Worm (Caenorhabditis elegans): ENCODE data around the gene gpa-2.

gpa-2 gene

DNA sequence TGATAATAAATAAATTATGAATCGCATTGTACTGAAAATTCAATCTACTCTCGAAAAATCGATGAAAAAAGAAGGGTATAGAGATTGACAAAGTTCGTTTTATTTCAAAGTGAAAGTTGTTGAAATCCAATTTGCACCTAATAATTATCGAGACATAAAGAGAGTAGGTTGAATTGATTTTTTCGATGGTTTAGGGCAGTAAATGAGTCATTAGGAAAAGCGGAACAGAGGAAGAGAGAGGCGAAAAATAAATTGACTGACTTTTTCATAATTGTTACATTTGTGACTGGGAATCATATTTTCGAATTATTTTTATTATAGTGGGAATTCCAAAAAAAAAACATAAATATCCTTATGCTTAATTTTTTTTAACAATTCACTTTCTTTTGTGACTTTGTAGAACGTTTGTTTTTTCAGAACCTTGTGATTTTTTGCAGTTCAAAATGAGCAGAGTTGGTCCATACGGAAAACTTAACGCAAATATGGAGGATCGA is 23.6 kb downstream of the gpa-2 start, which contains the start of the genes pho-6 and F52E1.3:
pho-6 (minus strand) TSS at position 101 of the 494 bp plus-strand sequence.
F52E1.3 (plus strand) TSS at position 444 of the 494 bp plus-strand sequence.
- TF ChIP-seq nhr-11 (tag; optimal IDR thresholded peaks at IDR 0.05) (no peak), nhr-19 (GFP tag; conservative IDR thresholded peaks at IDR 0.05) (no peak), unc-30 (tag; optimal IDR thresholded peaks at IDR 0.05) (no peak), dsc-1 (tag; optimal IDR thresholded peaks at IDR 0.05) (no peak), nhr-20 (tag; optimal IDR thresholded peaks at IDR 0.05) (no peak), lin-13 (GFP tag; optimal IDR thresholded peaks at IDR 0.05) (no peak), skn-1 (tag; optimal IDR thresholded peaks at IDR 0.05) (no peak), nhr-12 (tag; optimal IDR thresholded peaks at IDR 0.05) (no peak), dpl-1 (GFP tag; optimal IDR thresholded peaks at IDR 0.05) (no peak), mef-2 (tag; optimal IDR thresholded peaks at IDR 0.05) (no peak), unc-130 (tag; optimal IDR thresholded peaks at IDR 0.05) (no peak), unc-86 (tag; optimal IDR thresholded peaks at IDR 0.05) (no peak), lsy-2 (tag; optimal IDR thresholded peaks at IDR 0.05) (no peak), tbx-2 (tag; optimal IDR thresholded peaks at IDR 0.05) (no peak), mab-9 (GFP tag; IDR thresholded peaks at IDR 0.05) (no peak), unc-62 (GFP tag; optimal IDR thresholded peaks at IDR 0.05) (no peak)

DNA sequence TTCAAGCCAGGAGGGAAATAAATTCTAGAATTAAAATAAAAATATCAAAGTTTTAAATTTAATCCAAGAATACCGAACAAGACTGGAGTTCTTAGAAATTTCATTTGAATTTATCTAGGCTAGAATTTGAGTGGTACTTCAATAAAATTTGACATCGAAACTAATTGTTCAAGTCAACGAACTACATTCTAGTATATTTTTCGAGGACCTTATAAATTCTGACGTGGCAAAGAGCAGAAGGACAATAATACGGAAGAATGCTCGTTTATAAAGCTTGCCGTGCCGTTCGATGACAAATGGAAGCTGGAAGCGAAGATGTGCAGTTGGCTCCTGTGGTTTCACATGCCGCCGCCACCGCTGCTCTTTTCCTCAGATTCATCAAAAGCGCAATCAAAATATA is 30.0 kb downstream of the gpa-2 start:
- TF ChIP-seq rnt-1 (tag; optimal IDR thresholded peaks at IDR 0.05) (no peak), jun-1 (tag; optimal IDR thresholded peaks at IDR 0.05) (no peak)

DNA sequence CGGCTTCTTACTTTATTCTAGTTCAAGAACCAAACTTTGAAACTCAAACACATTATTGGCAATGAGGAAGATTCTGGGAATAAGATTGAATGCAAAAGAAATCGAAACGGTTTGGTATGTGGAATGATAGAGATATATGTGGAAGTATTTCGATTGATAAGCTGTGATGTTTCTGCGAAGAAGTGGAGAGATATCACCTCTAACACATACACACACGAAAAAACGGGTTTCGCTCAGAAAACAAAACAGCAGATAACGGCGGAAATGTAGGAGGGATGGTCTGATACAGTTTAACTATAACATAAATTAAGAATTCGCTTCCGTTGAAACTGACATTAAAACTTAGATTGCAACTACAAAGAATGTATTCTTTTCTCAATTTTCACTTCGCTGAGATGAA is 30.5 kb downstream of the gpa-2 start:
- TF ChIP-seq skn-1 (tag; optimal IDR thresholded peaks at IDR 0.05) = no peak
- no peak for TF ChIP-seq dpl-1 (GFP tag; optimal IDR thresholded peaks at IDR 0.05)
- TF ChIP-seq F16B12.6 (tag; optimal IDR thresholded peaks at IDR 0.05) = no peak
- TF ChIP-seq sup-37 (GFP tag; optimal IDR thresholded peaks at IDR 0.05) = no peak
- no peak for TF ChIP-seq mdl-1 (tag; optimal IDR thresholded peaks at IDR 0.05)
- TF ChIP-seq lin-14 (GFP tag; optimal IDR thresholded peaks at IDR 0.05) = peak; percentile 41
- TF ChIP-seq alr-1 (tag; optimal IDR thresholded peaks at IDR 0.05; ENCODE audit: borderline replicate concordance) = no peak
- TF ChIP-seq ceh-82 (tag; optimal IDR thresholded peaks at IDR 0.05) = no peak
- TF ChIP-seq nhr-20 (tag; optimal IDR thresholded peaks at IDR 0.05) = peak; percentile 16
- TF ChIP-seq mep-1 (tag; optimal IDR thresholded peaks at IDR 0.05) = no peak
- no peak for TF ChIP-seq efl-3 (GFP tag; optimal IDR thresholded peaks at IDR 0.05)
- no peak for TF ChIP-seq ceh-63 (GFP tag; optimal IDR thresholded peaks at IDR 0.05)
- TF ChIP-seq nhr-85 (tag) = peak; percentile 61
- TF ChIP-seq elt-3 (tag; optimal IDR thresholded peaks at IDR 0.05) = peak; percentile 34 to 90 (median 74)
- TF ChIP-seq blmp-1 (tag; optimal IDR thresholded peaks at IDR 0.05) = peak; percentile 89
- peak; percentile 41; the same call in 1 of the 2 replicates for TF ChIP-seq grh-1 (GFP tag; IDR thresholded peaks at IDR 0.05)
- TF ChIP-seq hlh-4 (tag; optimal IDR thresholded peaks at IDR 0.05) = no peak
- TF ChIP-seq nhr-19 (GFP tag; conservative IDR thresholded peaks at IDR 0.05) = 0 out of 2 replicates have a peak, but pooled peaks have one; percentile 9

DNA sequence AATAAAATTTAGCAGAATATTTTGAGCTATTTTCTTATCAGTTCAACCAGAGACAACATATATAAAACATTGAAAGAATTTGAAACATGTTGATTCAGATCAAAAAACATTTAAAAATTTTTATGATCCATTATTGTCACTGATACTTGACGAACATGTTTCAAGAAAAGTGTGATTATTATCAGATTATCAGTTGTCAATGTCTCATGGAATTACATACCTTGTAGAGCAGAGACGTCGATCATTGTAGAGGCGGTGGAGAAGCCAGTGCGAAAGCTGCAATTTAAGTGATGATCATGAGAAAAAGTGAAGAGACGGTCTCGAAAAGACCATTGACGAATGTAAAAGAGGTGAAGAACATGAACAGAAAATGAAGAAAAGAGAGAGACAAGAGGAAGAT is 31.6 kb downstream of the gpa-2 start, which contains the start of gene F52E1.9:
F52E1.9 (minus strand) TSS at position 278 of the 400 bp plus-strand sequence.
- TF ChIP-seq elt-2 (tag; optimal IDR thresholded peaks at IDR 0.05) (peak; percentile 68), skn-1 (tag; optimal IDR thresholded peaks at IDR 0.05) (no peak), mab-9 (GFP tag; IDR thresholded peaks at IDR 0.05) (no peak), zag-1 (tag; optimal IDR thresholded peaks at IDR 0.05) (no peak), nhr-19 (GFP tag; conservative IDR thresholded peaks at IDR 0.05) (no peak)

DNA sequence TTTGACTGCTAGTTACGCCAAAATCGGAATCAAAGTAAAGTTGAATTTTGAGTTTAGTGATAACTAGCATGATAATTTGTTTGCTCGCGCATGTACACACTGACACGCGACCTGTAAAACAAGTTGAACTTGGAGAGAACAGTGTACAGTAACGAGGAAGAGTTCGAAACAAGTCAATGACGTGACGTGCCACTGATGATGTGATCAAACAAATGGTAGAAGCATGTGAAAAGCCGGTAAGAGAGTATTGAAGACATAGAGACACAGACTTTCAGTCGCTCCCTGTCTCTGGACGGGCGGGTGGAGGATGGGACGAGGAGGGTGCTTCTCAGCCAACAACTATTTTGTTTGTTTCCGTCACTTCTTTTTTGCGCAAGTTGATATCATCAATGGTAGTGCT is 32.3 kb downstream of the gpa-2 start:
- no peak for TF ChIP-seq fkh-4 (tag; optimal IDR thresholded peaks at IDR 0.05; ENCODE audit: borderline replicate concordance)
- no peak for TF ChIP-seq fkh-10 (GFP tag; optimal IDR thresholded peaks at IDR 0.05)
- no peak for TF ChIP-seq ceh-88 (GFP tag; IDR thresholded peaks at IDR 0.05)
- TF ChIP-seq nhr-11 (tag; optimal IDR thresholded peaks at IDR 0.05) = no peak
- no peak for TF ChIP-seq egl-27 (tag; optimal IDR thresholded peaks at IDR 0.05)
- TF ChIP-seq mdl-1 (tag; optimal IDR thresholded peaks at IDR 0.05) = no peak
- no peak for TF ChIP-seq mep-1 (tag; optimal IDR thresholded peaks at IDR 0.05)
- no peak for TF ChIP-seq sptf-1 (tag; optimal IDR thresholded peaks at IDR 0.05)
- TF ChIP-seq unc-98 (GFP tag; IDR thresholded peaks at IDR 0.05) = no peak
- TF ChIP-seq efl-3 (GFP tag; optimal IDR thresholded peaks at IDR 0.05) = no peak
- TF ChIP-seq ama-1 (optimal IDR thresholded peaks at IDR 0.05) = no peak
- no peak for TF ChIP-seq tlp-1 (tag; optimal IDR thresholded peaks at IDR 0.05)
- TF ChIP-seq lin-14 (GFP tag; optimal IDR thresholded peaks at IDR 0.05) = no peak
- TF ChIP-seq ceh-8 (GFP tag; optimal IDR thresholded peaks at IDR 0.05) = no peak
- TF ChIP-seq nhr-77 (tag; optimal IDR thresholded peaks at IDR 0.05) = no peak
- TF ChIP-seq ztf-4 (tag; optimal IDR thresholded peaks at IDR 0.05) = no peak

Measured in whole organism, L1 larva.